Worm (Caenorhabditis elegans): ENCODE data around the gene str-52.

Gene str-52

DNA sequence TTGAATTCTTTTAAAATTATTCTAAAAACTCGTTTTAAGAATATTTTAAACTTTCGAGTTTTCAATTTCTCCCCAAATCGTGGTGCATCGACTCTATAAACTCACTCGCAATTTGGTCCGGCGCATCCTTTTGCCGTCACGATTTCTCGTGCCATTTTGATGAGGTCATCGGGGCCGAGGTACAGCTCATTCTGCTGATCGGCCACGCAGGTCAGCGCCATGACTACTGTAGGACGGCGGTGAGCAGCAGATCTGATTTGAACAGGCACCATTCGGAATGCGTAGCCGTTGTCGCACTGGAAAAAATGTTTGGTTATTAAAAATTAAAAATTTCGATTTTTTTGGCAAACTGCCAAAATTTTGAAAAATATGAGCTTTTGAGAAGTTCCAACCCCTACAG is 13.3 kb downstream of the str-52 start:
- TF ChIP-seq him-1 (tag; optimal IDR thresholded peaks at IDR 0.05) (no peak), W03F9.2 (tag; optimal IDR thresholded peaks at IDR 0.05) (no peak), dao-5 (tag; optimal IDR thresholded peaks at IDR 0.05) (no peak)

DNA sequence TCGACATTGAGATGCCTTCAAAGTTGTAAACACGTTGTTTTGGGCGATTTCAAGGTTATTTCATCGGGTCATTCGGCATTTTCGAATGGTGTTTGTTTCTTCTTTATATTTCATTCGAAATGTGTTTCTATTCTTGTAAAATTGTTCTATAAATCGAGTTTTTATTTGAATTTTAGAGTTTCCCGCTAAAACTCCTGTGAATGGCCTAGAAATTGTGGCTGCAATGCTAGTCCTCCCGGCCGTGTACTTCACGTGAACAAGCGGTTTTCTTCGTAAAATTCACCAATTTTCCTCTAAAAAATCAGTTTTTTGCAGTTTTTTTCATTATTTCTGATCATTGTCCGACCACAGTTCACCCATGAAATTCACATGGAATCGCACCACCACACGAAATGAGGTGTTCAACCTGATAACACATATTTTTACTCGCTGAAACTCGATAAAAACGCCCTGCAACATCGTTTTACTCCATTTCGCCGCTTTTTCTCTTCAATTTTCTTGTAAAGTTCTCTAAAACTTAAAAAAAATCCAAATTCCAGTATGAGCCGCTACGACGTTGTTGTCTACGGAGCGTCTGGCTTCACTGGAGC is 18.9 kb downstream of the str-52 start, which contains the start of gene ldp-1:
ldp-1 (plus strand) TSS at position 540 of the 590 bp plus-strand sequence.
- TF ChIP-seq him-1 (tag; optimal IDR thresholded peaks at IDR 0.05): peak; percentile 75
- TF ChIP-seq W03F9.2 (tag; optimal IDR thresholded peaks at IDR 0.05): peak; percentile 63
- no peak for TF ChIP-seq dao-5 (tag; optimal IDR thresholded peaks at IDR 0.05)

ce11 chrV:2126554-2126953 is 19.4 kb downstream of the str-52 start:
- no peak for TF ChIP-seq W03F9.2 (tag; optimal IDR thresholded peaks at IDR 0.05)

DNA sequence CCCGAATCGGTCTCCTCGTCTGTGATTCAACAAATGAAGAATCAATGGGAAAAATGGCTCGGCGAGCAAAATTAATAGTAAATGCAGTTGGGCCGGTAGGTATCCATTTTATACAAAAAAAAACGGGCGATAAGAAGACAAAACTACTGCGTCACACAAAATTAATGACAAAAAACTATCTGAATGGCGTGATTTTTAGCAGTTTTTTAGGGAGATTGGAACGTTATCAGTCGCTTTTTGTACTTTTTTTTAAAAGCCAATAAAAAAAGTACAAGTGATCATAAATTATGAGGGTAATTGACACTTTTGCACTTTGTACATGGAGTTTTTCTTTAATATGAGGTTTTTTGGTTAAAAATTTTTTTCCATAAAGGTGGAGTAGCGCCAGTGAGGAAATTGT is 22.8 kb downstream of the str-52 start:
- TF ChIP-seq W03F9.2 (tag; optimal IDR thresholded peaks at IDR 0.05) (no peak), him-1 (tag; optimal IDR thresholded peaks at IDR 0.05) (no peak), dao-5 (tag; optimal IDR thresholded peaks at IDR 0.05) (no peak)

- TF ChIP-seq him-1 (tag; optimal IDR thresholded peaks at IDR 0.05) (no peak), dao-5 (tag; optimal IDR thresholded peaks at IDR 0.05) (no peak), W03F9.2 (tag; optimal IDR thresholded peaks at IDR 0.05) (no peak)
These were observed 23.4 kb downstream of the str-52 start, which contains the start of gene F22F7.2 for ce11 chrV:2122517-2122916. TSS of gene F22F7.2 (plus strand) at chrV:2122782.

DNA sequence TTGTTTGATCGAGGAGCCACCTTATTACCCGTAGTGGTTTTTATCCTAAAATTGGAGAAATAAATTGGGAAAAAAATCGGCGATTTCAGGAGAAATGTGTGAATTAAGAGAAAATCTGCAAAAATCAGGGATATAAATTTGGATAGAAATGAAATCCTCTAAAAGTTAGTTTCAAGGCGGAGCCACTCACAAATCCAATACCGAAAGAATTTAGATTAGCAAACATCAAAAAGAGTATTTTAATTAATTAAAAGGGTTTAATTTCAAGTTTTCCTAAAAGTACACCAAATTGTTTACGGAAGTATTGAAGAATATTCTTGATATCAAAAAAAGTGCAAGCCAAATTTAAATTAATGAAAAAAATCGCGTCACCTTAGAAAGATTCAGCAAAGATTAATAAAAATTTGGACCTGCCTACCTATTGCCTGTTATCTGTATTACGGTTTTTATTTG is 24.0 kb downstream of the str-52 start, which contains the start of gene F22F7.8:
F22F7.8 (minus strand) TSS at position 51 of the 453 bp plus-strand sequence.
- TF ChIP-seq him-1 (tag; optimal IDR thresholded peaks at IDR 0.05) (no peak), dao-5 (tag; optimal IDR thresholded peaks at IDR 0.05) (no peak), W03F9.2 (tag; optimal IDR thresholded peaks at IDR 0.05) (no peak)

DNA sequence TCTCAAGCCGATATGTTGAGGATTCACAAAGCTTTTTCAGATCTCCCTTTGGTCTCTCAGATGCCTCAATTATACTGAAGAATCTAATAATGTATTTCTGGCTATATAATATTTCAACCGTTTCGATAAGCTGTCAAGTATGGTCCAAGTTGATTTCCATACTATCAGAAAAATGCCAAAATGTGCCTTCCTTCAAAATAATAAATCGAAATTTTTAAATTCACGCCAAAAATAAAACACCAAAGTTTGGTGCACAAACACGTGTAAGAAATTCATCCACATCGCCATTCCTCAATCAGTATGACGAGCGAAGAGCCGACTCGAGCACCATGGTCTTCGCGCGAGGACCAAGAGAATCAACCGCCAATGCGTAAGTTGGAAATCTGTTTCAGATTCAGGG is 26.4 kb downstream of the str-52 start, which contains the start of gene F22F7.11:
F22F7.11 (plus strand) TSS at position 301 of the 400 bp plus-strand sequence.
- TF ChIP-seq W03F9.2 (tag; optimal IDR thresholded peaks at IDR 0.05): no peak
- no peak for TF ChIP-seq him-1 (tag; optimal IDR thresholded peaks at IDR 0.05)
- no peak for TF ChIP-seq dao-5 (tag; optimal IDR thresholded peaks at IDR 0.05)

- TF ChIP-seq him-1 (tag; optimal IDR thresholded peaks at IDR 0.05): no peak
- no peak for TF ChIP-seq dao-5 (tag; optimal IDR thresholded peaks at IDR 0.05)
- no peak for TF ChIP-seq W03F9.2 (tag; optimal IDR thresholded peaks at IDR 0.05)
These were observed 27.4 kb downstream of the str-52 start, which contains the start of gene bgnt-1.2 for ce11 chrV:2118574-2118973. TSS of gene bgnt-1.2 (minus strand) at chrV:2118674.

ce11 chrV:2110368-2110767 is 35.6 kb downstream of the str-52 start, which contains the start of gene F22F7.3:
TSS of gene F22F7.3 (plus strand) at chrV:2110668.
- TF ChIP-seq him-1 (tag; optimal IDR thresholded peaks at IDR 0.05): no peak
- TF ChIP-seq dao-5 (tag; optimal IDR thresholded peaks at IDR 0.05): no peak
- no peak for TF ChIP-seq W03F9.2 (tag; optimal IDR thresholded peaks at IDR 0.05)

DNA sequence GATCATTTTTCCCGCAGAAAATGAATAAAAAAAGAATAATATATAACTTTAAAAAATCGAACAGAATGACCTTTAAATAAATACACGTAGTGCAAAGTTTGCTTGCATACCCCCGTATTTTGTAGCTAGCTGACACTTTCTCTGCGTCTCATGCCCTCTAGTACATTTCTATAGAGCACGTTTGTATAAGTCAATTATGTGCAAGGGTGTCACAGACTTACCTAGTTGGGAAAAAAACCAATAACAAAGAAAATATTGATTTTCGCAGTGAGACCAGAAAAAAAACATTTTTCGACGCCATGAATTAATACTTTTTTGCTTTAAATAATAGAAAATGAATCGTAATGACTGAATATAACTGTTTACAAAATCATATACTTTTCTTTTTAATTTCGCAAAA is 36.6 kb downstream of the str-52 start, which contains the start of gene ckb-4:
ckb-4 (minus strand) TSS at position 140 of the 400 bp plus-strand sequence.
- TF ChIP-seq W03F9.2 (tag; optimal IDR thresholded peaks at IDR 0.05) (no peak), him-1 (tag; optimal IDR thresholded peaks at IDR 0.05) (no peak), dao-5 (tag; optimal IDR thresholded peaks at IDR 0.05) (no peak)

- no peak for TF ChIP-seq dao-5 (tag; optimal IDR thresholded peaks at IDR 0.05)
- TF ChIP-seq him-1 (tag; optimal IDR thresholded peaks at IDR 0.05): no peak
- no peak for TF ChIP-seq W03F9.2 (tag; optimal IDR thresholded peaks at IDR 0.05)
These were observed 40.0 kb downstream of the str-52 start, which contains the start of gene F22F7.4 for ce11 chrV:2105976-2106375. TSS of gene F22F7.4 (minus strand) at chrV:2106076.

DNA sequence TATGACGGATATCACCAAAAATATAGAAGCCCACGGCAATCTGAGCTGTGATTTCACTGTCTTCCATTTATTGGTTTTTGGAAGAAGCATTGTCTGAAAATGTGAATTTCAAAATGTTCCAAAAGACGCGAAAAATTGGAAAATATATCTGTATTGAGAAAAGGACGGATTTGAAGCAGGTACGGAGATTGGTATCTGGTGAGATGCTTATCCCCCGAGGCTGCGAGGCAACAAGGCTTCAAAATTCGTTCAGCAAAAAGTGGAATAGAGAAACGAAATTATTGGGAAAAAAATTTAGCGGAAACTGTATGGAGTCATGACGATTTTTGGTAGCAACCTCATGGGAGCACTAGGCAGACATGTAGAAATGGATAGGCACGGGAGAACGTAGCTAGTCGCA is 42.8 kb downstream of the str-52 start, which contains the start of gene F36F12.1:
F36F12.1 (minus strand) TSS at position 101 of the 400 bp plus-strand sequence.
- TF ChIP-seq dao-5 (tag; optimal IDR thresholded peaks at IDR 0.05) (no peak), him-1 (tag; optimal IDR thresholded peaks at IDR 0.05) (no peak), W03F9.2 (tag; optimal IDR thresholded peaks at IDR 0.05) (no peak)

DNA sequence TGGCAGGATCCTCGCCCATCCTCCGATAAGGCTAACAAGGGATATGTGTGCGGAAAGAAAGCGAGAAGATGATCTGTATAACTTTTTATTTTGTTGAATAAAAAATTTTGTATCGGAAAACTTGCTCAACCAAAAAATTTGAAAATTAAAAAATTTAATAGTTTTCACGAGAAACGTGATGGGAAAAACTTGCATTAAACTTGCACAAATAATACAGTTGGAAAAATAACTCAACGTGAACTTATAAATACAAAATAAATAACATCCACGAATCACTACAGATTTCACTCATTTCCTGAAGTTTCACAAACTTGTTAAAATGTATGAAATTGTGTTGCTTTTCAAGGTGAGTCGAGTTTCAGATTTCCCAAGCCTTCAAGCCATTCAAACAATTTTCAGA is 46.9 kb downstream of the str-52 start, which contains the start of gene F36F12.7:
F36F12.7 (plus strand) TSS at position 301 of the 400 bp plus-strand sequence.
- TF ChIP-seq W03F9.2 (tag; optimal IDR thresholded peaks at IDR 0.05) (no peak), dao-5 (tag; optimal IDR thresholded peaks at IDR 0.05) (no peak), him-1 (tag; optimal IDR thresholded peaks at IDR 0.05) (no peak)

ce11 chrV:2097653-2098052 is 48.3 kb downstream of the str-52 start, which contains the start of gene clec-208:
TSS of gene clec-208 (plus strand) at chrV:2097953.
- TF ChIP-seq him-1 (tag; optimal IDR thresholded peaks at IDR 0.05): no peak

All from whole organism, L4/young adult.